Worm (Caenorhabditis elegans) whole organism, L4/young adult: ENCODE measurements around the gene acs-7.

Source experiments
- dao-5 ChIP-seq: sonication (generic microtip); optimal IDR thresholded peaks from 2 replicates; lab custom pipeline; 2016; ENCODE audit warnings: missing genotype, missing genetic modification characterization, moderate library complexity, missing compliant biosample characterization
- him-1 ChIP-seq: sonication (generic microtip); optimal IDR thresholded peaks from 2 replicates; lab custom pipeline; 2016; ENCODE audit warnings: missing genotype, missing genetic modification reagents, missing genetic modification characterization, missing compliant biosample characterization

ce11 chrII:9311702-9312101 lies 19.9 kb downstream of the acs-7 start:
- TF ChIP-seq him-1: no peak
- no peak for TF ChIP-seq dao-5 (tag; lab: Kevin White, UChicago)
